Worm (Caenorhabditis elegans) whole organism, L2 larva: ENCODE data around the gene Y59H11AM.4.

Experiments
- F13H6.1 ChIP-seq: sonication (generic microtip); optimal IDR thresholded peaks from 2 replicates; lab custom pipeline; 2016; ENCODE audit warnings: missing genetic modification characterization, missing compliant biosample characterization
- R02D3.7 ChIP-seq: fragments of 150-350 bp; optimal IDR thresholded peaks from 2 replicates; lab custom pipeline; 2014; ENCODE audit warnings: missing biosample characterization, missing genetic modification characterization
- ama-1 ChIP-seq: fragments of 150-350 bp; optimal IDR thresholded peaks from 2 replicates; lab custom pipeline; 2018; ENCODE audit warnings: inconsistent platforms
- crh-2 ChIP-seq: sonication (generic microtip); optimal IDR thresholded peaks from 2 replicates; lab custom pipeline; 2017; ENCODE audit warnings: missing biosample characterization, missing genetic modification characterization
- egl-27 ChIP-seq: sonication (generic microtip); optimal IDR thresholded peaks from 3 replicates; lab custom pipeline; 2017; ENCODE audit warnings: missing biosample characterization, missing genetic modification reagents, missing genetic modification characterization
- elt-1 ChIP-seq: fragments of 150-350 bp; optimal IDR thresholded peaks from 2 replicates; lab custom pipeline; 2014; ENCODE audit warnings: missing biosample characterization, missing genetic modification characterization
- lin-13 ChIP-seq: fragments of 150-350 bp; optimal IDR thresholded peaks from 2 replicates; lab custom pipeline; 2014; ENCODE audit warnings: missing biosample characterization, missing genetic modification reagents, missing genetic modification characterization
- mdl-1 ChIP-seq, 2 experiments: fragments of 150-350 bp in 1 of 2; sonication (generic microtip) in 1 of 2; optimal IDR thresholded peaks; 2 replicates each; lab custom pipeline; 2017; ENCODE audit warnings: missing biosample characterization in 2 of 2, missing genetic modification characterization in 2 of 2
- nhr-237 ChIP-seq: fragments of 150-350 bp; optimal IDR thresholded peaks from 2 replicates; lab custom pipeline; 2014; ENCODE audit warnings: missing biosample characterization, missing genetic modification characterization
- snpc-4 ChIP-seq: fragments of 150-350 bp; optimal IDR thresholded peaks from 2 replicates; lab custom pipeline; 2014; ENCODE audit warnings: missing biosample characterization, missing genetic modification characterization
- zag-1 ChIP-seq: fragments of 150-350 bp; optimal IDR thresholded peaks from 2 replicates; lab custom pipeline; 2014; ENCODE audit warnings: missing biosample characterization, missing genetic modification characterization
- ztf-4 ChIP-seq: fragments of 150-350 bp; optimal IDR thresholded peaks from 2 replicates; lab custom pipeline; 2014; ENCODE audit warnings: missing biosample characterization, missing genetic modification characterization

- no peak for TF ChIP-seq elt-1 (tag; lab: Kevin White, UChicago)
- no peak for TF ChIP-seq ama-1 (lab: Kevin White, UChicago)
- peak in 1 of 2 experiments; percentile 44 for TF ChIP-seq mdl-1 (tag; optimal IDR thresholded peaks at IDR 0.05; lab: Kevin White, UChicago)
- TF ChIP-seq egl-27 = peak; percentile 62
- TF ChIP-seq nhr-237 (tag; lab: Kevin White, UChicago) = no peak
- TF ChIP-seq ztf-4 (tag; lab: Kevin White, UChicago) = peak; percentile 65
- TF ChIP-seq crh-2 (tag; lab: Kevin White, UChicago) = peak; percentile 63
- no peak for TF ChIP-seq snpc-4 (tag; lab: Kevin White, UChicago)
- no peak for TF ChIP-seq lin-13
- no peak for TF ChIP-seq R02D3.7
- TF ChIP-seq zag-1 (tag; lab: Kevin White, UChicago) = no peak
- TF ChIP-seq F13H6.1 (tag; lab: Kevin White, UChicago) = peak; percentile 92
These were observed 44.1 kb downstream of the Y59H11AM.4 start for ce11 chrIV:8526050-8526449.
